Fruit fly (Drosophila melanogaster): ENCODE data around the gene CG31624.
A peak's percentile ranks its signal among the peaks of the same experiment; 100 is the strongest.

Gene CG31624

DNA sequence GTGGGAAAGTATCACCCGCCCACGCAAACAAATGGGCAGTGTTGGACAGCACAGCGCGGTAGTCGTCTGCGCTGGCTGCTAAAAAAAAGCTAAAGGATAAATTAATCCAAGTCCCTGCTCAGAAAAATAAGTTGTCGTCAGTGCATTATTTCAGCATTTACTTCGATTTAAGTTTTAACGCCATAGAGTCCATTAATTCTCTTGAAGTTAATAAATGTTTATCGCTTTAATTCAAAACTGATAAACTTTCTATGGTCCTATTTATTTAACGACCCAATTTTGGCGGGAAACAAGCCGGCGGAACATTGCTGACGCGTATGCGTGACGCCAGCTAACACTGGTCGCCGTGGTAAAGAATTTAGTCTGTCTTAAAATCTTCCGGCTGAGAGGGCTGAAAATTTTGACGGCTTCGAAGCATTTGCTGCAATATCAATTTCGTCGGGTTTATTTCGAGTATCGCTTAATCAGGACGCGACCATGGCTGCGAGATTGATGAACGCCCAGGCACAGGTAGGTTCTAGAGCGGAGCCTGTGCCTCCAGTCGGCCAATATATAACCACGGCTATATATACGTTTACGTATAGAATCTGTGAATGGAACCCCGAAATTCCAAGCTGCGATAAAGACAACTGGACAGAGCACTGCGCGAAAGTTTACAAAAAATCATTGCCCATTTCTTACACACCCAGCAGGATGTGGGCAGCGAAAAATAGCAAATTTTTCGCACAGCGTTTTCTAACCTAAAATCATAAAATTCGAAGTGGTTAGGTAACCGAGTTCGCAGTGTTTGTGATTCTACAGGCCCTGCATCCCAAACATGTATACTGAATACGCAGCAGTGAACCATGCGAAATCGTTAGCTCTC lies 31.6 kb downstream of the CG31624 start, which contains the start of the genes mAcon1, CG43345 and CG43346 (continued):
- TF ChIP-seq CG17829 (tag; optimal IDR thresholded peaks at IDR 0.05): peak; percentile 66
- peak; percentile 54 for TF ChIP-seq CG33557 (GFP tag; optimal IDR thresholded peaks at IDR 0.05)
- TF ChIP-seq unpg (GFP tag; optimal IDR thresholded peaks at IDR 0.05): peak; percentile 64
- TF ChIP-seq Pdp1 (GFP tag; optimal IDR thresholded peaks at IDR 0.05): peak; percentile 83 to 97
- TF ChIP-seq Deaf1 (tag; optimal IDR thresholded peaks at IDR 0.05): no peak
- peak; percentile 79 for TF ChIP-seq HHEX (GFP tag; optimal IDR thresholded peaks at IDR 0.05)
- peak; percentile 86 for TF ChIP-seq chn (GFP tag; optimal IDR thresholded peaks at IDR 0.05)
- peak; percentile 83 for TF ChIP-seq slbo (GFP tag; IDR thresholded peaks at IDR 0.05)
- TF ChIP-seq CG16815 (GFP tag; optimal IDR thresholded peaks at IDR 0.05): peak; percentile 84
- TF ChIP-seq lbe (GFP tag; optimal IDR thresholded peaks at IDR 0.05): peak; percentile 69
- peak; percentile 7 for TF ChIP-seq CG6854 (GFP tag; optimal IDR thresholded peaks at IDR 0.05)
- peak; percentile 58 for TF ChIP-seq kay (GFP tag; optimal IDR thresholded peaks at IDR 0.05)
- TF ChIP-seq yki (optimal IDR thresholded peaks at IDR 0.05): no peak
- peak; percentile 69 for TF ChIP-seq repo (GFP tag; optimal IDR thresholded peaks at IDR 0.05)
- peak; percentile 70 for TF ChIP-seq CG9876 (GFP tag; optimal IDR thresholded peaks at IDR 0.05)
- no peak for TF ChIP-seq bcd (GFP tag; optimal IDR thresholded peaks at IDR 0.05)
- TF ChIP-seq CG7963 (GFP tag; IDR thresholded peaks at IDR 0.05; ENCODE audit: partially characterized antibody): no peak
- TF ChIP-seq dimm (GFP tag; IDR thresholded peaks at IDR 0.05): no peak
- peak; percentile 67 for TF ChIP-seq fd3F (GFP tag; optimal IDR thresholded peaks at IDR 0.05)
- TF ChIP-seq Hmr (GFP tag; optimal IDR thresholded peaks at IDR 0.05): no peak
- TF ChIP-seq CG8359 (GFP tag; optimal IDR thresholded peaks at IDR 0.05; ENCODE audit: borderline replicate concordance): peak; percentile 24
- TF ChIP-seq CG17186 (GFP tag; optimal IDR thresholded peaks at IDR 0.05): peak; percentile 93
- TF ChIP-seq CG4424 (GFP tag; optimal IDR thresholded peaks at IDR 0.05): peak; percentile 80
- TF ChIP-seq Hr39 (optimal IDR thresholded peaks at IDR 0.05): peak; percentile 70
- no peak for TF ChIP-seq Lpt (GFP tag; optimal IDR thresholded peaks at IDR 0.05)
- peak; percentile 61 for TF ChIP-seq CG9797 (GFP tag; optimal IDR thresholded peaks at IDR 0.05)
- no peak for TF ChIP-seq Lim3 (GFP tag; IDR thresholded peaks at IDR 0.05)
- TF ChIP-seq grn (GFP tag; optimal IDR thresholded peaks at IDR 0.05): no peak
- no peak for TF ChIP-seq gsb (GFP tag; IDR thresholded peaks at IDR 0.05)
- peak; percentile 72 for TF ChIP-seq Atf6 (GFP tag; IDR thresholded peaks at IDR 0.05)
- TF ChIP-seq PHDP (tag; optimal IDR thresholded peaks at IDR 0.05): peak; percentile 59
- TF ChIP-seq jumu (GFP tag; optimal IDR thresholded peaks at IDR 0.05): peak; percentile 92
- peak; percentile 80 for TF ChIP-seq CG15514 (GFP tag; optimal IDR thresholded peaks at IDR 0.05)
- peak; percentile 83 for TF ChIP-seq grau (tag; optimal IDR thresholded peaks at IDR 0.05)
- TF ChIP-seq CG5245 (GFP tag; optimal IDR thresholded peaks at IDR 0.05): peak; percentile 7
- TF ChIP-seq Antp (GFP tag; optimal IDR thresholded peaks at IDR 0.05): peak; percentile 87
- TF ChIP-seq seq (GFP tag; IDR thresholded peaks at IDR 0.05): peak; percentile 57; the same call in 1 of the 2 replicates
- TF ChIP-seq CG6791 (GFP tag; IDR thresholded peaks at IDR 0.05; ENCODE audit: partially characterized antibody): no peak
- TF ChIP-seq CG6683 (GFP tag; optimal IDR thresholded peaks at IDR 0.05): peak; percentile 67
- TF ChIP-seq Six4 (GFP tag; optimal IDR thresholded peaks at IDR 0.05): peak; percentile 62
- TF ChIP-seq chinmo (GFP tag; IDR thresholded peaks at IDR 0.05; ENCODE audit: partially characterized antibody): no peak
- peak; percentile 70 for TF ChIP-seq CG1647 (GFP tag; optimal IDR thresholded peaks at IDR 0.05)
- TF ChIP-seq GATAe (GFP tag; conservative IDR thresholded peaks at IDR 0.05): no peak; the same call in 1 of the 2 replicates
- TF ChIP-seq ab (GFP tag; optimal IDR thresholded peaks at IDR 0.05): peak; percentile 61
- TF ChIP-seq corto (GFP tag; optimal IDR thresholded peaks at IDR 0.05): no peak
- TF ChIP-seq Dbx (GFP tag; IDR thresholded peaks at IDR 0.05): peak; percentile 86
- peak; percentile 82 for TF ChIP-seq pnt (GFP tag; optimal IDR thresholded peaks at IDR 0.05)
- 0 out of 2 replicates have a peak, but pooled peaks have one; percentile 39 for TF ChIP-seq CG14667 (GFP tag; IDR thresholded peaks at IDR 0.05)
- TF ChIP-seq CG32532 (GFP tag; IDR thresholded peaks at IDR 0.05): peak; percentile 54; the same call in 1 of the 2 replicates
